Worm (Caenorhabditis elegans): ENCODE measurements around the gene C08F8.15.

- TF ChIP-seq snpc-4 (GFP tag; optimal IDR thresholded peaks at IDR 0.05) (no peak), snpc-4 (tag; optimal IDR thresholded peaks at IDR 0.05) (no peak), snpc-3.4 (tag; optimal IDR thresholded peaks at IDR 0.05) (no peak)
Measured at ce11 chrIV:11176967-11177366, 16.4 kb upstream of the C08F8.15 start, which contains the start of gene rap-3.

Measured in whole organism, young adult.